Worm (Caenorhabditis elegans): ENCODE measurements around the gene srw-129.

The srw-129 gene

ce11 chrV:2971307-2971999, at the start of gene srw-129:
Gene srw-129, plus strand, starts transcription at chrV:2971949.
- TF ChIP-seq mep-1 (tag; optimal IDR thresholded peaks at IDR 0.05), result no peak
- TF ChIP-seq ztf-4 (tag; optimal IDR thresholded peaks at IDR 0.05), result no peak
- TF ChIP-seq lin-35 (GFP tag; optimal IDR thresholded peaks at IDR 0.05), result no peak
- no peak for TF ChIP-seq ama-1 (optimal IDR thresholded peaks at IDR 0.05)
- no peak for TF ChIP-seq pax-3 (tag; optimal IDR thresholded peaks at IDR 0.05)
- TF ChIP-seq tbx-2 (tag; optimal IDR thresholded peaks at IDR 0.05), result no peak
- TF ChIP-seq dpl-1 (GFP tag; optimal IDR thresholded peaks at IDR 0.05), result no peak
- TF ChIP-seq nhr-11 (tag; optimal IDR thresholded peaks at IDR 0.05), result no peak
- no peak for TF ChIP-seq ceh-88 (GFP tag; IDR thresholded peaks at IDR 0.05)

DNA sequence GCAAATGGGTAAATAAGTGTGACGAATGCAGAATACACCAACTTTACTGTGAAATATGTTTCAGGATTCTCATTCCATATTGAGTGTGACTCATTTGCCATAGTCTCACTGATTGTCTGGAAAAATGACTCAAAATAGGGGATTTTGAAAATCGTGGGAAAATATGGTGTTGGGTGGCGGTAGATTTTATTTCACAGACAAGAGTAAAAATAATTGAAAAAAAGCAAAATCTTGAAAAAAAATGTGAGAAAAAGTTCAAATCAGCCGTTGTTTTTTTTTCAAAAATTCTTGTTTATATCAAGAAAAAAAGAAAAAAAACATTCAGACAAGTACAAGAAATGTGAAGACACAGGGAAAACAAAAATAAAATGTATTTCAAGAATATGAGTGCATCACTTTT, 49.2 kb upstream of the srw-129 start, which contains the start of gene srh-38:
srh-38 (minus strand) TSS at position 101 of the 400 bp plus-strand sequence.
- TF ChIP-seq sptf-1 (tag; optimal IDR thresholded peaks at IDR 0.05), result no peak
- no peak for TF ChIP-seq C04F5.9 (tag; optimal IDR thresholded peaks at IDR 0.05)
- TF ChIP-seq elt-3 (tag; optimal IDR thresholded peaks at IDR 0.05), result no peak
- no peak for TF ChIP-seq hpl-2 (GFP tag; optimal IDR thresholded peaks at IDR 0.05)
- TF ChIP-seq pag-3 (tag; optimal IDR thresholded peaks at IDR 0.05; ENCODE audit: borderline replicate concordance, insufficient read depth), result no peak
- TF ChIP-seq ama-1 (optimal IDR thresholded peaks at IDR 0.05), result no peak
- no peak for TF ChIP-seq nhr-47 (tag; optimal IDR thresholded peaks at IDR 0.05)
- TF ChIP-seq dsc-1 (tag; optimal IDR thresholded peaks at IDR 0.05), result no peak
- no peak for TF ChIP-seq nhr-84 (tag; optimal IDR thresholded peaks at IDR 0.05)
- TF ChIP-seq nhr-77 (tag; optimal IDR thresholded peaks at IDR 0.05), result no peak
- TF ChIP-seq zag-1 (tag; optimal IDR thresholded peaks at IDR 0.05), result no peak
- no peak for TF ChIP-seq vab-15 (tag; optimal IDR thresholded peaks at IDR 0.05)

DNA sequence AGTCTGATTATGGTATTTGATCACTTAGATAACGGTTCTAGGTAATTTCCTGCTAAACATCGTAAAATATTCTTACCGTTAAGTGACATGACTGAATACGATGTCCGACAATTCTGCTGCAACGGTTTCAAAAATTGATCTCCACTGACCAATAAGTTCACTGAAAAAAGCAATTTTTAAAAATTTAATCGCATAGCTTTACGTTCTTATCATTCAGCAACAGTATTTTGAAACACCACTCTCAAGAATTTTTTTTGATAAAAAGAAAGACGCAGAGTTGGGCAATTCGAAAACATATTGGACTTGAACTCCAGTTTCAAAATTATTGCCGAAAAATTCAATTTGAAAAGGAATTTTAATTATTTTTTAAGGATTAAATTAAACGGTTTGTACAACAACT, 44.2 kb upstream of the srw-129 start, which contains the start of gene C31B8.12:
C31B8.12 (minus strand) TSS at position 101 of the 400 bp plus-strand sequence.
- no peak for TF ChIP-seq vab-15 (tag; optimal IDR thresholded peaks at IDR 0.05)

- TF ChIP-seq elt-3 (tag; optimal IDR thresholded peaks at IDR 0.05) (no peak), egl-13 (tag; optimal IDR thresholded peaks at IDR 0.05) (no peak), nhr-76 (tag; optimal IDR thresholded peaks at IDR 0.05) (no peak), efl-1 (optimal IDR thresholded peaks at IDR 0.05) (no peak), efl-1 (GFP tag; optimal IDR thresholded peaks at IDR 0.05 in 1 of 2) (no peak), alr-1 (tag; optimal IDR thresholded peaks at IDR 0.05; ENCODE audit: borderline replicate concordance) (no peak), xbp-1 (tag; optimal IDR thresholded peaks at IDR 0.05) (no peak), unc-62 (GFP tag; optimal IDR thresholded peaks at IDR 0.05) (no peak), aly-2 (tag; optimal IDR thresholded peaks at IDR 0.05) (no peak), nhr-20 (tag; optimal IDR thresholded peaks at IDR 0.05) (no peak), mab-9 (GFP tag; IDR thresholded peaks at IDR 0.05) (no peak), pag-3 (tag; optimal IDR thresholded peaks at IDR 0.05; ENCODE audit: borderline replicate concordance, insufficient read depth) (no peak), fkh-4 (tag; optimal IDR thresholded peaks at IDR 0.05; ENCODE audit: borderline replicate concordance) (no peak), swsn-7 (tag; optimal IDR thresholded peaks at IDR 0.05) (no peak), C34B4.2 (tag; optimal IDR thresholded peaks at IDR 0.05) (no peak), ceh-88 (GFP tag; IDR thresholded peaks at IDR 0.05) (no peak), ets-5 (GFP tag; IDR thresholded peaks at IDR 0.05) (no peak), ceh-82 (tag; optimal IDR thresholded peaks at IDR 0.05) (no peak), C04F5.9 (tag; optimal IDR thresholded peaks at IDR 0.05) (no peak), nhr-77 (tag; optimal IDR thresholded peaks at IDR 0.05) (no peak), snu-23 (GFP tag; optimal IDR thresholded peaks at IDR 0.05) (no peak)
These were observed 42.0 kb upstream of the srw-129 start, which contains the start of gene C31B8.16 for ce11 chrV:2929753-2930152. Gene C31B8.16, plus strand, starts transcription at chrV:2930053.
